Worm (Caenorhabditis elegans) whole organism, young adult: ENCODE measurements around the gene nhr-86.

ENCODE experiments used
- F37B4.10 ChIP-seq: fragments of 200-800 bp; sonication (Bioruptor generic); IDR thresholded peaks from 2 replicates; pipeline ENCODE4 v1.3.6; 2022; ENCODE audit warnings: missing genetic modification characterization, missing compliant biosample characterization
- F52B5.7 ChIP-seq: sonication (generic microtip); optimal IDR thresholded peaks from 2 replicates; lab custom pipeline; 2016; ENCODE audit warnings: mild to moderate bottlenecking, missing genetic modification characterization, missing compliant biosample characterization
- ama-1 ChIP-seq, 3 experiments: fragments of 150-350 bp in 1 of 3; sonication (generic microtip) in 2 of 3; optimal IDR thresholded peaks; 2 replicates each; lab custom pipeline; 2014 to 2018; ENCODE audit warnings: missing biosample characterization in 2 of 3, missing genetic modification characterization in 2 of 3, missing genetic modification reagents in 2 of 3
- athp-1 ChIP-seq: sonication (generic microtip); optimal IDR thresholded peaks from 2 replicates; lab custom pipeline; 2017; ENCODE audit warnings: mild to moderate bottlenecking, missing genetic modification characterization, missing compliant biosample characterization
- cebp-1 ChIP-seq, 2 experiments: fragments of 200-800 bp in 1 of 2; sonication (Bioruptor generic) in 1 of 2; sonication (generic microtip) in 1 of 2; IDR thresholded peaks in 1 of 2; optimal IDR thresholded peaks in 1 of 2; 2 replicates each; pipeline versions ENCODE4 v1.3.6 to Lab custom; 2017 to 2022; ENCODE audit warnings: missing compliant biosample characterization in 2 of 2, missing genetic modification characterization in 2 of 2, mild to moderate bottlenecking in 1 of 2, missing genetic modification reagents in 1 of 2, moderate library complexity in 1 of 2
- cebp-2 ChIP-seq: fragments of 200-800 bp; sonication (Bioruptor generic); IDR thresholded peaks from 2 replicates; pipeline ENCODE4 v1.3.6; 2022; ENCODE audit warnings: missing genetic modification characterization, missing compliant biosample characterization
- dpl-1 ChIP-seq: fragments of 150-350 bp; optimal IDR thresholded peaks from 2 replicates; lab custom pipeline; 2014; ENCODE audit warnings: missing biosample characterization, missing genetic modification reagents, missing genetic modification characterization
- egl-18 ChIP-seq: fragments of 200-800 bp; sonication (Bioruptor generic); IDR thresholded peaks from 2 replicates; pipeline ENCODE4 v1.3.6; 2022; ENCODE audit warnings: missing genetic modification reagents, missing genetic modification characterization, missing compliant biosample characterization
- ets-4 ChIP-seq: fragments of 200-800 bp; sonication (Bioruptor generic); optimal IDR thresholded peaks from 2 replicates; lab custom pipeline; 2018; ENCODE audit warnings: mild to moderate bottlenecking, missing genetic modification characterization, missing compliant biosample characterization
- hrde-1 ChIP-seq: sonication (generic microtip); optimal IDR thresholded peaks from 2 replicates; lab custom pipeline; 2016; ENCODE audit warnings: missing genetic modification characterization, mild to moderate bottlenecking, missing compliant biosample characterization, moderate library complexity, missing genotype, missing genetic modification reagents, borderline replicate concordance
- lag-1 ChIP-seq: fragments of 200-800 bp; sonication (Bioruptor generic); IDR thresholded peaks from 2 replicates; pipeline ENCODE4 v1.3.6; 2022; ENCODE audit warnings: missing genetic modification reagents, missing genetic modification characterization, missing compliant biosample characterization
- mel-28 ChIP-seq: sonication (generic microtip); optimal IDR thresholded peaks from 2 replicates; lab custom pipeline; 2016; ENCODE audit warnings: borderline replicate concordance, mild to moderate bottlenecking, missing genetic modification characterization, missing compliant biosample characterization
- unc-62 ChIP-seq: fragments of 150-350 bp; optimal IDR thresholded peaks from 2 replicates; lab custom pipeline; 2014; ENCODE audit warnings: missing biosample characterization, missing genetic modification reagents, missing genetic modification characterization
- ztf-25 ChIP-seq: fragments of 200-800 bp; sonication (Bioruptor generic); IDR thresholded peaks from 2 replicates; pipeline ENCODE4 v1.3.6; 2022; ENCODE audit warnings: missing genetic modification reagents, missing genetic modification characterization, missing compliant biosample characterization

- TF ChIP-seq ztf-25, result no peak
- no peak for TF ChIP-seq unc-62
- TF ChIP-seq F37B4.10, result no peak
- no peak for TF ChIP-seq cebp-2 (GFP tag; lab: Robert Waterston, UW)
- no peak for TF ChIP-seq mel-28
- TF ChIP-seq ets-4 (GFP tag; lab: Kevin White, UChicago), result no peak
- no peak for TF ChIP-seq egl-18 (GFP tag; lab: Robert Waterston, UW)
- TF ChIP-seq lag-1 (GFP tag; lab: Robert Waterston, UW), result no peak
- no peak for TF ChIP-seq dpl-1 (GFP tag; lab: Kevin White, UChicago)
- no peak for TF ChIP-seq ama-1 (optimal IDR thresholded peaks at IDR 0.05; lab: Kevin White, UChicago)
- TF ChIP-seq ama-1 (GFP tag; optimal IDR thresholded peaks at IDR 0.05; lab: Kevin White, UChicago), result no peak
- no peak for TF ChIP-seq cebp-1 (GFP tag; IDR thresholded peaks at IDR 0.05; lab: Robert Waterston, UW)
- TF ChIP-seq cebp-1 (tag; optimal IDR thresholded peaks at IDR 0.05; lab: Kevin White, UChicago), result no peak
- TF ChIP-seq hrde-1 (tag; lab: Kevin White, UChicago), result no peak
- TF ChIP-seq athp-1 (tag; lab: Kevin White, UChicago), result no peak
- TF ChIP-seq F52B5.7, result no peak
Measured at ce11 chrV:2011777-2012176, 54.9 kb downstream of the nhr-86 start, which contains the start of gene F59A7.7.
